Worm (Caenorhabditis elegans) whole organism, late embryonic: Measurements from ENCODE around the gene aex-2.

Experiments
- K09A11.1 ChIP-seq: sonication (generic microtip); optimal IDR thresholded peaks from 2 replicates; lab custom pipeline; 2017; ENCODE audit warnings: antibody characterized with exemption, mild to moderate bottlenecking, missing genetic modification characterization, missing compliant biosample characterization; ENCODE audit not compliant: insufficient read depth
- ceh-31 ChIP-seq: sonication (generic microtip); optimal IDR thresholded peaks from 2 replicates; lab custom pipeline; 2016; ENCODE audit warnings: missing genetic modification characterization, missing compliant biosample characterization
- hlh-30 ChIP-seq: sonication (generic microtip); optimal IDR thresholded peaks from 2 replicates; lab custom pipeline; 2017; ENCODE audit warnings: antibody characterized with exemption, missing genetic modification characterization, missing compliant biosample characterization; ENCODE audit not compliant: insufficient read depth
- odd-2 ChIP-seq: sonication (generic microtip); optimal IDR thresholded peaks from 2 replicates; lab custom pipeline; 2017; ENCODE audit warnings: antibody characterized with exemption, mild to moderate bottlenecking, missing genetic modification characterization, missing compliant biosample characterization
- pag-3 ChIP-seq: sonication (generic microtip); optimal IDR thresholded peaks from 2 replicates; lab custom pipeline; 2016; ENCODE audit warnings: missing compliant biosample characterization, missing genetic modification characterization, borderline replicate concordance
- syd-9 ChIP-seq: sonication (generic microtip); optimal IDR thresholded peaks from 2 replicates; lab custom pipeline; 2016; ENCODE audit warnings: mild to moderate bottlenecking, missing genetic modification characterization, moderate library complexity, missing compliant biosample characterization
- unc-55 ChIP-seq: sonication (generic microtip); optimal IDR thresholded peaks from 2 replicates; lab custom pipeline; 2017; ENCODE audit warnings: missing biosample characterization, missing genetic modification reagents, missing genetic modification characterization

- TF ChIP-seq unc-55 (GFP tag; lab: Kevin White, UChicago) (no peak), hlh-30 (no peak), odd-2 (tag; lab: Kevin White, UChicago) (no peak), ceh-31 (tag; lab: Kevin White, UChicago) (no peak), pag-3 (tag; lab: Kevin White, UChicago) (no peak), syd-9 (no peak), K09A11.1 (tag; lab: Kevin White, UChicago) (no peak)
These were observed 34.3 kb upstream of the aex-2 start for ce11 chrX:9687264-9687663.
